Worm (Caenorhabditis elegans) whole organism, L3 larva: ENCODE results near the gene mihp-2.

Experiments used
- eor-1 ChIP-seq, 2 experiments: fragments of 150-350 bp; optimal IDR thresholded peaks; 2 replicates each; lab custom pipeline; 2014 to 2018; ENCODE audit warnings: missing biosample characterization in 2 of 2, missing genetic modification characterization in 2 of 2
- mdl-1 ChIP-seq: fragments of 150-350 bp; optimal IDR thresholded peaks from 2 replicates; lab custom pipeline; 2014; ENCODE audit warnings: missing biosample characterization, missing genetic modification characterization
- nhr-28 ChIP-seq: fragments of 150-350 bp; optimal IDR thresholded peaks from 2 replicates; lab custom pipeline; 2014; ENCODE audit warnings: missing biosample characterization, missing genetic modification characterization
- pqm-1 ChIP-seq: fragments of 150-350 bp; optimal IDR thresholded peaks from 2 replicates; lab custom pipeline; 2017; ENCODE audit warnings: missing biosample characterization, missing genetic modification characterization, inconsistent platforms

ce11 chrV:18911736-18912135 lies 8.2 kb downstream of the mihp-2 start, which contains the start of gene cyp-42A1:
- TF ChIP-seq mdl-1 (no peak), pqm-1 (tag; lab: Kevin White, UChicago) (no peak), nhr-28 (tag; lab: Kevin White, UChicago) (no peak), eor-1 (tag; optimal IDR thresholded peaks at IDR 0.05; lab: Kevin White, UChicago) (no peak)
